Comparison of ENCODE assay signal across 6 fruit fly cellular contexts in the genomic region with DNA sequence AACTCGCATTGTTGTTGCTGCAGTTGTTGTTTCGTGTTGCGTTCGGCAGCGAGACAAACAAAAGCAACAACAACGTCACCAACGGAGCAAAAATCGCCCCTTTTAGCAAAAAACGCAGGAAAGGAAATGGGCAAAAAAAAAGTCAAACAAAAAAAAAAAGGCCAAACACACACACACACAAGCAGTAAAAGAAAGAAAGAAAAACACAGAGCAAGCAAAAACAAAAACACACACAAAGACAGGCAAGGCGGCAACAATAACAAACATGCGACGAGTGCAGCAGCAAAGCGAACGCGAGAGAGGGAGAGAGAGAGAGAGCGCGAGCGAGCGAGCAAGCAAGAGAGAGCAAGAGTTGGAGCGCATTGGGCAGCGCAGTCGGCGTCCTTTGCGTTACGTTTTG.
TF ChIP-seq lines count a peak whose summit lies in the region.

No protein-coding gene starts in this region.

- TF ChIP-seq CTCF in whole organism, embryonic (GFP tag; optimal IDR thresholded peaks at IDR 0.05; lab: Kevin White, UChicago), result no peak

TF ChIP-seq in whole organism, 6 proteins besides CTCF, POLR2A, EP300 and RAD21:
- TF ChIP-seq usp (GFP tag; optimal IDR thresholded peaks at IDR 0.05; lab: Kevin White, UChicago) (no peak), EcR (GFP tag; optimal IDR thresholded peaks at IDR 0.05; lab: Kevin White, UChicago) (no peak), psq (optimal IDR thresholded peaks at IDR 0.05; lab: Kevin White, UChicago) (no peak), pan (optimal IDR thresholded peaks at IDR 0.05; lab: Kevin White, UChicago) (no peak), CG8478 (optimal IDR thresholded peaks at IDR 0.05; lab: Kevin White, UChicago) (no peak), Dll (optimal IDR thresholded peaks at IDR 0.05; lab: Kevin White, UChicago) (peak; percentile 80)

TF ChIP-seq in whole organism, adult, 20 proteins besides CTCF, POLR2A, EP300 and RAD21:
- TF ChIP-seq Hr96 (GFP tag; optimal IDR thresholded peaks at IDR 0.05; lab: Kevin White, UChicago) (no peak), CG14711 (tag; optimal IDR thresholded peaks at IDR 0.05; lab: Kevin White, UChicago) (no peak), ovo (GFP tag; optimal IDR thresholded peaks at IDR 0.05; lab: Kevin White, UChicago) (no peak), CG11617 (GFP tag; optimal IDR thresholded peaks at IDR 0.05; lab: Kevin White, UChicago) (no peak), cnc (optimal IDR thresholded peaks at IDR 0.05; lab: Kevin White, UChicago) (no peak), tj (GFP tag; optimal IDR thresholded peaks at IDR 0.05; lab: Kevin White, UChicago) (peak; percentile 69), CG7101 (tag; optimal IDR thresholded peaks at IDR 0.05; lab: Kevin White, UChicago) (no peak)
TF ChIP-seq in whole organism, adult: peak in this region for 1.

TF ChIP-seq in whole organism, embryonic, 481 proteins besides CTCF, POLR2A, EP300 and RAD21 (continues in another document):
- peak; percentile 51 for TF ChIP-seq cg (GFP tag; optimal IDR thresholded peaks at IDR 0.05; lab: Kevin White, UChicago)
- TF ChIP-seq ash1 (GFP tag; optimal IDR thresholded peaks at IDR 0.05; lab: Kevin White, UChicago), result no peak
- no peak for TF ChIP-seq eve (GFP tag; optimal IDR thresholded peaks at IDR 0.05; lab: Kevin White, UChicago)
- no peak for TF ChIP-seq odd (GFP tag; optimal IDR thresholded peaks at IDR 0.05; lab: Kevin White, UChicago)
- no peak for TF ChIP-seq CG4820 (GFP tag; optimal IDR thresholded peaks at IDR 0.05; lab: Kevin White, UChicago)
- no peak for TF ChIP-seq oc (tag; optimal IDR thresholded peaks at IDR 0.05; lab: Kevin White, UChicago)
- TF ChIP-seq sc (optimal IDR thresholded peaks at IDR 0.05; lab: Kevin White, UChicago), result no peak
- no peak for TF ChIP-seq sc (GFP tag; optimal IDR thresholded peaks at IDR 0.05; lab: Kevin White, UChicago)
- no peak for TF ChIP-seq jigr1 (GFP tag; IDR thresholded peaks at IDR 0.05; lab: Robert Waterston, UW)
- peak; percentile 32 for TF ChIP-seq Nf-YC (tag; optimal IDR thresholded peaks at IDR 0.05; lab: Kevin White, UChicago)
- no peak for TF ChIP-seq CG18764 (GFP tag; optimal IDR thresholded peaks at IDR 0.05; lab: Kevin White, UChicago)
- no peak for TF ChIP-seq Hr3 (GFP tag; optimal IDR thresholded peaks at IDR 0.05; lab: Kevin White, UChicago)
- no peak for TF ChIP-seq Oaz (GFP tag; IDR thresholded peaks at IDR 0.05; lab: Robert Waterston, UW)
- no peak for TF ChIP-seq BEAF-32 (GFP tag; optimal IDR thresholded peaks at IDR 0.05; lab: Kevin White, UChicago)
- TF ChIP-seq CG2712 (tag; optimal IDR thresholded peaks at IDR 0.05; lab: Kevin White, UChicago), result no peak
- no peak for TF ChIP-seq CG4282 (GFP tag; optimal IDR thresholded peaks at IDR 0.05; lab: Kevin White, UChicago)
- TF ChIP-seq sug (tag; optimal IDR thresholded peaks at IDR 0.05; lab: Kevin White, UChicago), result no peak
- TF ChIP-seq run (tag; optimal IDR thresholded peaks at IDR 0.05; lab: Kevin White, UChicago), result no peak
- TF ChIP-seq row (GFP tag; IDR thresholded peaks at IDR 0.05; lab: Robert Waterston, UW), result 0 out of 3 replicates have a peak, but pooled peaks have one; percentile 8

TF ChIP-seq in whole organism, prepupa, 60 proteins besides CTCF, POLR2A, EP300 and RAD21 (continues in another document):
- TF ChIP-seq pdm3 (GFP tag; optimal IDR thresholded peaks at IDR 0.05; lab: Kevin White, UChicago), result peak; percentile 52
- TF ChIP-seq cyc (GFP tag; optimal IDR thresholded peaks at IDR 0.05; lab: Kevin White, UChicago), result no peak
- TF ChIP-seq CG6276 (GFP tag; optimal IDR thresholded peaks at IDR 0.05; lab: Kevin White, UChicago), result peak; percentile 44
- TF ChIP-seq CG6808 (GFP tag; optimal IDR thresholded peaks at IDR 0.05; lab: Kevin White, UChicago), result peak; percentile 93
- TF ChIP-seq CG7368 (GFP tag; optimal IDR thresholded peaks at IDR 0.05; lab: Kevin White, UChicago), result peak; percentile 78
- peak; percentile 91 for TF ChIP-seq CG6163 (GFP tag; IDR thresholded peaks at IDR 0.05; lab: Robert Waterston, UW)
- peak; percentile 65 for TF ChIP-seq Ets96B (tag; optimal IDR thresholded peaks at IDR 0.05; lab: Kevin White, UChicago)
- peak; percentile 50 for TF ChIP-seq vri (GFP tag; optimal IDR thresholded peaks at IDR 0.05; lab: Kevin White, UChicago)
- peak; percentile 57 for TF ChIP-seq CG15336 (GFP tag; IDR thresholded peaks at IDR 0.05; lab: Robert Waterston, UW)
- TF ChIP-seq CG3919 (GFP tag; optimal IDR thresholded peaks at IDR 0.05; lab: Kevin White, UChicago), result peak; percentile 61
- TF ChIP-seq Met (GFP tag; optimal IDR thresholded peaks at IDR 0.05; lab: Kevin White, UChicago), result peak; percentile 55
- TF ChIP-seq Hr38 (GFP tag; optimal IDR thresholded peaks at IDR 0.05; lab: Kevin White, UChicago), result no peak
- peak; percentile 14 for TF ChIP-seq CG11762 (GFP tag; optimal IDR thresholded peaks at IDR 0.05; lab: Kevin White, UChicago; ENCODE audit: insufficient read depth)
- TF ChIP-seq CG4318 (GFP tag; optimal IDR thresholded peaks at IDR 0.05; lab: Kevin White, UChicago), result no peak
- peak; percentile 36 for TF ChIP-seq Gug (GFP tag; IDR thresholded peaks at IDR 0.05; lab: Robert Waterston, UW)
- peak; percentile 69 for TF ChIP-seq svp (GFP tag; lab: Kevin White, UChicago)
- no peak for TF ChIP-seq CG11294 (GFP tag; IDR thresholded peaks at IDR 0.05; lab: Robert Waterston, UW)
- peak; percentile 13 for TF ChIP-seq Smox (GFP tag; optimal IDR thresholded peaks at IDR 0.05; lab: Kevin White, UChicago)
- TF ChIP-seq dac (GFP tag; optimal IDR thresholded peaks at IDR 0.05; lab: Kevin White, UChicago), result peak; percentile 30
- TF ChIP-seq CG6854 (GFP tag; optimal IDR thresholded peaks at IDR 0.05; lab: Kevin White, UChicago), result peak; percentile 77

TF ChIP-seq in whole organism, pupa, 21 proteins besides CTCF, POLR2A, EP300 and RAD21:
- TF ChIP-seq CG14655 (GFP tag; optimal IDR thresholded peaks at IDR 0.05; lab: Kevin White, UChicago) (peak; percentile 57), CG32121 (GFP tag; IDR thresholded peaks at IDR 0.05; lab: Robert Waterston, UW) (peak; percentile 51; the same call in 1 of the 2 replicates), Snoo (tag; optimal IDR thresholded peaks at IDR 0.05; lab: Kevin White, UChicago) (peak; percentile 62), CG17806 (tag; optimal IDR thresholded peaks at IDR 0.05; lab: Kevin White, UChicago) (peak; percentile 73), CG13204 (GFP tag; optimal IDR thresholded peaks at IDR 0.05; lab: Kevin White, UChicago) (peak; percentile 87), gl (tag; optimal IDR thresholded peaks at IDR 0.05; lab: Kevin White, UChicago) (peak; percentile 92), Pif1A (GFP tag; optimal IDR thresholded peaks at IDR 0.05; lab: Kevin White, UChicago) (peak; percentile 61), EcR (GFP tag; optimal IDR thresholded peaks at IDR 0.05; lab: Kevin White, UChicago) (peak; percentile 13), CG10348 (GFP tag; IDR thresholded peaks at IDR 0.05; lab: Robert Waterston, UW) (no peak), CG34367 (tag; optimal IDR thresholded peaks at IDR 0.05; lab: Kevin White, UChicago) (peak; percentile 75), D1 (tag; optimal IDR thresholded peaks at IDR 0.05; lab: Kevin White, UChicago) (no peak), CG8301 (tag; optimal IDR thresholded peaks at IDR 0.05; lab: Kevin White, UChicago) (peak; percentile 41), CG9948 (tag; optimal IDR thresholded peaks at IDR 0.05; lab: Kevin White, UChicago) (peak; percentile 68), CG15710 (tag; optimal IDR thresholded peaks at IDR 0.05; lab: Kevin White, UChicago) (peak; percentile 83), CG4496 (GFP tag; IDR thresholded peaks at IDR 0.05; lab: Robert Waterston, UW) (peak; percentile 84), Pif1B (GFP tag; optimal IDR thresholded peaks at IDR 0.05; lab: Kevin White, UChicago) (peak; percentile 58), fd96Ca (GFP tag; IDR thresholded peaks at IDR 0.05; lab: Robert Waterston, UW) (peak; percentile 81), Ets98B (GFP tag; IDR thresholded peaks at IDR 0.05; lab: Robert Waterston, UW) (peak; percentile 69), rn (GFP tag; IDR thresholded peaks at IDR 0.05; lab: Robert Waterston, UW) (no peak), CG8159 (tag; optimal IDR thresholded peaks at IDR 0.05; lab: Kevin White, UChicago) (peak; percentile 76), CG12605 (GFP tag; IDR thresholded peaks at IDR 0.05; lab: Robert Waterston, UW) (peak; percentile 85)
TF ChIP-seq in whole organism, pupa: peak in this region for 18.

TF ChIP-seq in whole organism, wandering third instar larva, 38 proteins besides CTCF, POLR2A, EP300 and RAD21:
- peak; percentile 0 for TF ChIP-seq CG9705 (GFP tag; optimal IDR thresholded peaks at IDR 0.05; lab: Kevin White, UChicago)
- TF ChIP-seq usp (GFP tag; optimal IDR thresholded peaks at IDR 0.05; lab: Kevin White, UChicago), result no peak
- TF ChIP-seq CrebA (GFP tag; optimal IDR thresholded peaks at IDR 0.05; lab: Kevin White, UChicago; ENCODE audit: borderline replicate concordance), result peak; percentile 49
- peak; percentile 81 for TF ChIP-seq psq (GFP tag; optimal IDR thresholded peaks at IDR 0.05; lab: Kevin White, UChicago)
- TF ChIP-seq dmrt93B (GFP tag; optimal IDR thresholded peaks at IDR 0.05; lab: Kevin White, UChicago), result peak; percentile 18
- peak; percentile 76 for TF ChIP-seq Sp1 (GFP tag; optimal IDR thresholded peaks at IDR 0.05; lab: Kevin White, UChicago)
- TF ChIP-seq fru (GFP tag; optimal IDR thresholded peaks at IDR 0.05; lab: Kevin White, UChicago), result peak; percentile 15
- TF ChIP-seq Dif (GFP tag; optimal IDR thresholded peaks at IDR 0.05; lab: Kevin White, UChicago; ENCODE audit: partially characterized antibody), result peak; percentile 62
- no peak for TF ChIP-seq dsf (GFP tag; optimal IDR thresholded peaks at IDR 0.05; lab: Kevin White, UChicago; ENCODE audit: borderline replicate concordance)
- no peak for TF ChIP-seq GATAd (GFP tag; optimal IDR thresholded peaks at IDR 0.05; lab: Kevin White, UChicago)
- peak in 1 of 2 experiments; percentile 19 for TF ChIP-seq dl (GFP tag; optimal IDR thresholded peaks at IDR 0.05; lab: Kevin White, UChicago; ENCODE audit: insufficient read depth in 1 of 2, partially characterized antibody in 2 of 2)
